Fruit fly (Drosophila melanogaster): ENCODE results near the gene RpS19b.

Gene RpS19b

dm6 chr3R:23919366-23919765, 14.0 kb downstream of the RpS19b start (continued):
- peak; percentile 69; the same call in 1 of the 3 replicates for TF ChIP-seq ci (GFP tag; IDR thresholded peaks at IDR 0.05)
- TF ChIP-seq CG7839 (tag; optimal IDR thresholded peaks at IDR 0.05): peak; percentile 20
- TF ChIP-seq insv (GFP tag; optimal IDR thresholded peaks at IDR 0.05): no peak
- TF ChIP-seq Dfd (GFP tag; optimal IDR thresholded peaks at IDR 0.05): no peak
- TF ChIP-seq twi (tag; optimal IDR thresholded peaks at IDR 0.05): no peak
- TF ChIP-seq da (GFP tag; optimal IDR thresholded peaks at IDR 0.05): no peak
- no peak for TF ChIP-seq az2 (GFP tag; optimal IDR thresholded peaks at IDR 0.05)
- no peak for TF ChIP-seq zfh2 (GFP tag; optimal IDR thresholded peaks at IDR 0.05)
- TF ChIP-seq slp2 (GFP tag; optimal IDR thresholded peaks at IDR 0.05): no peak
- no peak for TF ChIP-seq CG6654 (GFP tag; optimal IDR thresholded peaks at IDR 0.05)
- no peak for TF ChIP-seq Neu2 (GFP tag; optimal IDR thresholded peaks at IDR 0.05; ENCODE audit: borderline replicate concordance)
- TF ChIP-seq Dll (GFP tag; IDR thresholded peaks at IDR 0.05; ENCODE audit: partially characterized antibody): no peak
- TF ChIP-seq gsb (GFP tag; IDR thresholded peaks at IDR 0.05): 0 out of 2 replicates have a peak, but pooled peaks have one; percentile 28
- no peak for TF ChIP-seq ems (GFP tag; optimal IDR thresholded peaks at IDR 0.05)
- no peak for TF ChIP-seq CG11093 (GFP tag; IDR thresholded peaks at IDR 0.05)
- no peak for TF ChIP-seq CG10321 (GFP tag; IDR thresholded peaks at IDR 0.05)
- no peak for TF ChIP-seq Elba2 (GFP tag; optimal IDR thresholded peaks at IDR 0.05)
- no peak for TF ChIP-seq CG11398 (GFP tag; optimal IDR thresholded peaks at IDR 0.05)
- peak; percentile 30 for TF ChIP-seq CG4328 (GFP tag; optimal IDR thresholded peaks at IDR 0.05)
- peak; percentile 72 for TF ChIP-seq CG3281 (GFP tag; optimal IDR thresholded peaks at IDR 0.05)
- TF ChIP-seq peb (GFP tag; IDR thresholded peaks at IDR 0.05): no peak
- TF ChIP-seq CG33213 (GFP tag; optimal IDR thresholded peaks at IDR 0.05): no peak
- TF ChIP-seq CG9437 (GFP tag; optimal IDR thresholded peaks at IDR 0.05): no peak
- TF ChIP-seq CG10147 (GFP tag; optimal IDR thresholded peaks at IDR 0.05): peak; percentile 19
- peak; percentile 30; the same call in 1 of the 2 replicates for TF ChIP-seq E2f2 (GFP tag; IDR thresholded peaks at IDR 0.05)
- TF ChIP-seq PHDP (tag; optimal IDR thresholded peaks at IDR 0.05): peak; percentile 56
- peak; percentile 62 for TF ChIP-seq sqz (GFP tag; optimal IDR thresholded peaks at IDR 0.05)
- TF ChIP-seq pzg (GFP tag; optimal IDR thresholded peaks at IDR 0.05): no peak
- no peak for TF ChIP-seq tin (GFP tag; optimal IDR thresholded peaks at IDR 0.05)
- no peak for TF ChIP-seq Tbp (GFP tag; optimal IDR thresholded peaks at IDR 0.05)
- TF ChIP-seq Ets65A (GFP tag): no peak
- no peak for TF ChIP-seq CG6791 (GFP tag; IDR thresholded peaks at IDR 0.05; ENCODE audit: partially characterized antibody)
- no peak for TF ChIP-seq lov (optimal IDR thresholded peaks at IDR 0.05)
- TF ChIP-seq lov (GFP tag; IDR thresholded peaks at IDR 0.05): no peak
- no peak for TF ChIP-seq en (GFP tag; optimal IDR thresholded peaks at IDR 0.05)
- no peak for TF ChIP-seq CG2199 (GFP tag; IDR thresholded peaks at IDR 0.05)
- no peak for TF ChIP-seq hkb (optimal IDR thresholded peaks at IDR 0.05)
- TF ChIP-seq hkb (GFP tag; IDR thresholded peaks at IDR 0.05): peak; percentile 43; the same call in 1 of the 2 replicates
- no peak for TF ChIP-seq chn (GFP tag; optimal IDR thresholded peaks at IDR 0.05)
- no peak for TF ChIP-seq Ets97D (GFP tag; optimal IDR thresholded peaks at IDR 0.05)
- peak; percentile 19 for TF ChIP-seq CoRest (tag; optimal IDR thresholded peaks at IDR 0.05)
- no peak for TF ChIP-seq CG13894 (tag; optimal IDR thresholded peaks at IDR 0.05)
- peak; percentile 43 for TF ChIP-seq gem (tag; optimal IDR thresholded peaks at IDR 0.05)
- TF ChIP-seq CG5953 (GFP tag; IDR thresholded peaks at IDR 0.05): no peak
- TF ChIP-seq E2f1 (GFP tag; IDR thresholded peaks at IDR 0.05): no peak
- no peak for TF ChIP-seq Abd-B (GFP tag; optimal IDR thresholded peaks at IDR 0.05)
- TF ChIP-seq zen2 (GFP tag; IDR thresholded peaks at IDR 0.05; ENCODE audit: partially characterized antibody): no peak
- peak; percentile 43 for TF ChIP-seq HmgZ (tag; optimal IDR thresholded peaks at IDR 0.05)
- peak; percentile 8 for TF ChIP-seq CG13123 (GFP tag; optimal IDR thresholded peaks at IDR 0.05)
- peak; percentile 68 for TF ChIP-seq fd64A (GFP tag; optimal IDR thresholded peaks at IDR 0.05)
- no peak for TF ChIP-seq Opbp (GFP tag; IDR thresholded peaks at IDR 0.05; ENCODE audit: partially characterized antibody)
- TF ChIP-seq Hey (tag; optimal IDR thresholded peaks at IDR 0.05): peak; percentile 17
- peak; percentile 2 for TF ChIP-seq CG34376 (GFP tag; optimal IDR thresholded peaks at IDR 0.05)
